Fruit fly (Drosophila melanogaster): ENCODE measurements around the gene snf.
A peak's percentile ranks its signal among the peaks of the same experiment; 100 is the strongest.

snf gene

dm6 chrX:5322459-5322883 is 13.4 kb downstream of the snf start, which contains the start of gene Rnp4F (continued):
- TF ChIP-seq CG6175 (GFP tag; IDR thresholded peaks at IDR 0.05) (0 out of 3 replicates have a peak, but pooled peaks have one; percentile 42), wdn (GFP tag; IDR thresholded peaks at IDR 0.05) (no peak; the same call in 1 of the 2 replicates), CG12391 (tag; optimal IDR thresholded peaks at IDR 0.05) (peak; percentile 53), CG15073 (GFP tag; optimal IDR thresholded peaks at IDR 0.05) (no peak), CG15011 (GFP tag; optimal IDR thresholded peaks at IDR 0.05) (no peak), danr (GFP tag; IDR thresholded peaks at IDR 0.05) (no peak), Rfx (GFP tag; IDR thresholded peaks at IDR 0.05) (peak; percentile 83), repo (GFP tag; optimal IDR thresholded peaks at IDR 0.05) (peak; percentile 23), CG6683 (GFP tag; optimal IDR thresholded peaks at IDR 0.05) (no peak), CG31365 (tag; optimal IDR thresholded peaks at IDR 0.05) (no peak), vvl (GFP tag; IDR thresholded peaks at IDR 0.05) (peak; percentile 75), CG10979 (tag; optimal IDR thresholded peaks at IDR 0.05) (no peak), Bteb2 (GFP tag; optimal IDR thresholded peaks at IDR 0.05) (peak; percentile 59), CG10321 (GFP tag; IDR thresholded peaks at IDR 0.05) (0 out of 2 replicates have a peak, but pooled peaks have one; percentile 11), CG1024 (GFP tag; IDR thresholded peaks at IDR 0.05) (peak; percentile 75), nerfin-2 (GFP tag; IDR thresholded peaks at IDR 0.05; ENCODE audit: partially characterized antibody) (peak; percentile 58; the same call in 1 of the 2 replicates), Hr39 (optimal IDR thresholded peaks at IDR 0.05) (no peak), CG13775 (GFP tag; optimal IDR thresholded peaks at IDR 0.05) (peak; percentile 73), ssp (GFP tag; IDR thresholded peaks at IDR 0.05) (peak; percentile 97), pzg (GFP tag; optimal IDR thresholded peaks at IDR 0.05) (peak; percentile 82), CG17612 (GFP tag; IDR thresholded peaks at IDR 0.05) (no peak), rib (GFP tag; IDR thresholded peaks at IDR 0.05) (peak; percentile 92), sd (tag; optimal IDR thresholded peaks at IDR 0.05) (no peak), ind (GFP tag; optimal IDR thresholded peaks at IDR 0.05) (peak; percentile 79), zfh2 (GFP tag; optimal IDR thresholded peaks at IDR 0.05) (peak; percentile 89), CG32532 (GFP tag; IDR thresholded peaks at IDR 0.05) (peak; percentile 72), CG12942 (GFP tag; optimal IDR thresholded peaks at IDR 0.05) (peak; percentile 61), CG17328 (GFP tag; IDR thresholded peaks at IDR 0.05) (0 out of 2 replicates have a peak, but pooled peaks have one; percentile 26), ato (GFP tag; IDR thresholded peaks at IDR 0.05; ENCODE audit: partially characterized antibody) (0 out of 2 replicates have a peak, but pooled peaks have one; percentile 21), ken (GFP tag; IDR thresholded peaks at IDR 0.05) (peak; percentile 72; the same call in 2 of the 3 replicates), sob (GFP tag; IDR thresholded peaks at IDR 0.05) (peak; percentile 78), CG4820 (GFP tag; optimal IDR thresholded peaks at IDR 0.05) (peak; percentile 41), CG7745 (tag; optimal IDR thresholded peaks at IDR 0.05) (no peak), dimm (GFP tag; IDR thresholded peaks at IDR 0.05) (no peak), CG7357 (GFP tag; IDR thresholded peaks at IDR 0.05) (peak; percentile 95), CG4707 (GFP tag; optimal IDR thresholded peaks at IDR 0.05) (no peak), MTF-1 (GFP tag; optimal IDR thresholded peaks at IDR 0.05; ENCODE audit: borderline replicate concordance) (no peak), CG33557 (GFP tag; optimal IDR thresholded peaks at IDR 0.05) (no peak), wek (GFP tag; optimal IDR thresholded peaks at IDR 0.05) (no peak), CG7786 (GFP tag; optimal IDR thresholded peaks at IDR 0.05) (peak; percentile 82), Med (GFP tag) (peak; percentile 90), Gsc (GFP tag; IDR thresholded peaks at IDR 0.05) (no peak), Opbp (GFP tag; IDR thresholded peaks at IDR 0.05; ENCODE audit: partially characterized antibody) (peak; percentile 88), pfk (GFP tag; optimal IDR thresholded peaks at IDR 0.05) (no peak), Sox102F (GFP tag; optimal IDR thresholded peaks at IDR 0.05) (no peak), NFAT (GFP tag; IDR thresholded peaks at IDR 0.05) (peak; percentile 83), CoRest (tag; optimal IDR thresholded peaks at IDR 0.05) (peak; percentile 77), grau (tag; optimal IDR thresholded peaks at IDR 0.05) (peak; percentile 97), bigmax (GFP tag; optimal IDR thresholded peaks at IDR 0.05) (no peak), wor (GFP tag; IDR thresholded peaks at IDR 0.05) (peak; percentile 40; the same call in 1 of the 2 replicates), CG18619 (GFP tag; optimal IDR thresholded peaks at IDR 0.05) (peak; percentile 51)

All from whole organism, embryonic.